Worm (Caenorhabditis elegans): ENCODE measurements around the gene skr-15.

ce11 chrII:3864652-3865051, 40.7 kb downstream of the skr-15 start, which contains the start of gene nhr-261:
- TF ChIP-seq nhr-237 (tag; optimal IDR thresholded peaks at IDR 0.05) (no peak), snpc-4 (tag; optimal IDR thresholded peaks at IDR 0.05) (no peak), ZK337.2 (GFP tag; IDR thresholded peaks at IDR 0.05) (no peak), unc-62 (GFP tag; optimal IDR thresholded peaks at IDR 0.05 in 1 of 2) (no peak), unc-62 (tag; optimal IDR thresholded peaks at IDR 0.05) (no peak), nhr-111 (GFP tag; optimal IDR thresholded peaks at IDR 0.05) (no peak), ama-1 (optimal IDR thresholded peaks at IDR 0.05) (no peak), nhr-77 (tag; optimal IDR thresholded peaks at IDR 0.05) (no peak), nhr-10 (tag; optimal IDR thresholded peaks at IDR 0.05) (no peak), ces-1 (GFP tag; optimal IDR thresholded peaks at IDR 0.05) (no peak), dpl-1 (GFP tag; optimal IDR thresholded peaks at IDR 0.05) (no peak), egl-27 (tag; optimal IDR thresholded peaks at IDR 0.05) (no peak), pha-4 (GFP tag; IDR thresholded peaks at IDR 0.05) (no peak), pha-4 (tag; optimal IDR thresholded peaks at IDR 0.05) (no peak), unc-39 (tag; optimal IDR thresholded peaks at IDR 0.05) (no peak), duxl-1 (tag; optimal IDR thresholded peaks at IDR 0.05; ENCODE audit: poor library complexity) (no peak)
